Fruit fly (Drosophila melanogaster) whole organism, adult: ENCODE measurements around the gene DIP2.

Source experiments
- CG11617 ChIP-seq: fragments of 200-800 bp; sonication (Bioruptor generic); optimal IDR thresholded peaks from 2 replicates; lab custom pipeline; 2017; ENCODE audit warnings: mild to moderate bottlenecking, missing biosample characterization, missing genetic modification reagents, missing genetic modification characterization
- CG12768 ChIP-seq: fragments of 200-800 bp; sonication (Bioruptor generic); optimal IDR thresholded peaks from 2 replicates; lab custom pipeline; 2017; ENCODE audit warnings: missing biosample characterization, missing genetic modification characterization, mild to moderate bottlenecking, moderate library complexity, missing genetic modification reagents
- CG14711 ChIP-seq: fragments of 200-800 bp; sonication (Bioruptor generic); optimal IDR thresholded peaks from 2 replicates; lab custom pipeline; 2018; ENCODE audit warnings: missing biosample characterization, mild to moderate bottlenecking, missing genetic modification characterization, moderate library complexity
- CG1620 ChIP-seq: fragments of 200-800 bp; sonication (Bioruptor generic); optimal IDR thresholded peaks from 2 replicates; lab custom pipeline; 2016; ENCODE audit warnings: missing biosample characterization, missing genetic modification characterization
- CG33017 ChIP-seq: fragments of 200-800 bp; sonication (Bioruptor generic); optimal IDR thresholded peaks from 2 replicates; lab custom pipeline; 2018; ENCODE audit warnings: missing biosample characterization, mild to moderate bottlenecking, missing genetic modification characterization, moderate library complexity
- CG5204 ChIP-seq: fragments of 200-800 bp; sonication (Bioruptor generic); optimal IDR thresholded peaks from 2 replicates; lab custom pipeline; 2016; ENCODE audit warnings: missing biosample characterization, missing genetic modification characterization
- CG7045 ChIP-seq: fragments of 200-800 bp; sonication (Bioruptor generic); optimal IDR thresholded peaks from 2 replicates; lab custom pipeline; 2017; ENCODE audit warnings: missing biosample characterization, mild to moderate bottlenecking, missing genetic modification characterization
- CG7101 ChIP-seq: fragments of 200-800 bp; sonication (Bioruptor generic); optimal IDR thresholded peaks from 2 replicates; lab custom pipeline; 2018; ENCODE audit warnings: missing biosample characterization, mild to moderate bottlenecking, missing genetic modification characterization, moderate library complexity
- Clk ChIP-seq: fragments of 200-800 bp; sonication (Bioruptor generic); optimal IDR thresholded peaks from 2 replicates; lab custom pipeline; 2017; ENCODE audit warnings: missing biosample characterization, missing genetic modification characterization
- Crg-1 ChIP-seq: fragments of 200-800 bp; sonication (Bioruptor generic); optimal IDR thresholded peaks from 2 replicates; lab custom pipeline; 2016; ENCODE audit warnings: missing biosample characterization, missing genetic modification characterization
- Hr96 ChIP-seq: fragments of 200-800 bp; sonication (Bioruptor generic); optimal IDR thresholded peaks from 2 replicates; lab custom pipeline; 2016; ENCODE audit warnings: missing biosample characterization, missing genetic modification characterization
- Mnt ChIP-seq: fragments of 200-800 bp; sonication (Bioruptor generic); optimal IDR thresholded peaks from 2 replicates; lab custom pipeline; 2016; ENCODE audit warnings: missing biosample characterization, mild to moderate bottlenecking, missing genetic modification characterization
- bab1 ChIP-seq: fragments of 200-800 bp; sonication (Bioruptor generic); optimal IDR thresholded peaks from 3 replicates; lab custom pipeline; 2019; ENCODE audit warnings: missing biosample characterization, mild to moderate bottlenecking, missing genetic modification characterization, moderate library complexity
- cic ChIP-seq: fragments of 200-800 bp; sonication (Bioruptor generic); optimal IDR thresholded peaks from 2 replicates; lab custom pipeline; 2017; ENCODE audit warnings: missing biosample characterization, mild to moderate bottlenecking, missing genetic modification characterization, moderate library complexity
- cnc ChIP-seq, 2 experiments: fragments of >200 bp; optimal IDR thresholded peaks; 2 replicates each; lab custom pipeline; 2017
- kay ChIP-seq: fragments of 200-800 bp; sonication (Bioruptor generic); peaks from one replicate; lab custom pipeline; 2016; ENCODE audit warnings: missing biosample characterization, missing genetic modification characterization, borderline replicate concordance
- ovo ChIP-seq: fragments of 200-800 bp; sonication (Bioruptor generic); optimal IDR thresholded peaks from 2 replicates; lab custom pipeline; 2016; ENCODE audit warnings: missing biosample characterization, missing genetic modification characterization
- pad ChIP-seq: fragments of 200-800 bp; sonication (Bioruptor generic); optimal IDR thresholded peaks from 3 replicates; lab custom pipeline; 2017; ENCODE audit warnings: missing biosample characterization, missing genetic modification characterization, mild to moderate bottlenecking, moderate library complexity, missing genetic modification reagents
- tj ChIP-seq: fragments of 200-800 bp; sonication (Bioruptor generic); optimal IDR thresholded peaks from 3 replicates; lab custom pipeline; 2017; ENCODE audit warnings: missing biosample characterization, mild to moderate bottlenecking, missing genetic modification characterization, moderate library complexity
- toe ChIP-seq: fragments of 200-800 bp; sonication (Bioruptor generic); optimal IDR thresholded peaks from 2 replicates; lab custom pipeline; 2016; ENCODE audit warnings: missing biosample characterization, missing genetic modification characterization

The DIP2 gene

DNA sequence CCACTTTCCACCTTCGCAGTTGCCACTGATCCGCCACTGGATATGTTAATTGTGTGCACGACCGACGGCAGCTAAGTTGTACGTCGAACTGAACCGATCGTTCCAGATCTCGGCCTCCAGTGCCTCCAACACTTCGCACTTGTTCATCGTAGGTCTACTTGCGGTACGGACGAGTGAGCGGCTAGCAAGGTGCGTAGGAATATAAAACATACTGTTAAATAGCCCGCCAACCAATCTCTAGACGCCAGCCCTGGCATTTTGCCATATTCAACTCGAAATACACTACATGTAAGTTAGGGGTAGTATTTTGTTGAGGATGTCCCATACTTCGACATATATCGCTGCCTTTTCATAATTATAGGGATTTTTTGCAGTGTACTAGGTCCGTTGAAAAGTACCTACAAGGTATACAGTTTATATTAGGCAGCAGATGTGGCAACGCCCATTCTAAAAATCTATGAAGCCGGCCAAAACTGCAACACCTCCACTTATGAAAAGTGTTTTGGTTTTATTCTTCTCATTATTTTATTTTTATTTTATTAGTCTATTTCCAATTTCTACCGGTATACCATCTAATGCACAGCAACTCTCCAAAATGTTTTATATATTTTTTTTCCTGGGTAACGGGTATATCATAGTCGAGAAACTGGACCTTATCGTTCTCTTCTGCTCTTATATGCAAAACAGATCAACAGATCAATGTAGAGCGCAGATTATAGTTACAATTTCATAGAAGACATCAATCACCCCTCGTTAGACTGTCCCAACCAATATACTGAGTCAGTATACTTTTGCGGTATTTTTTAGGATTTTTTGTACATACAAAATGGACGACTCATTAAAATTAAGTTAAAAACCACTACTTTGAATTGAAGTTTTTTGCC lies 34.5 kb downstream of the DIP2 start, which contains the start of the genes pyx and CG33229:
Gene pyx, minus strand, starts transcription at position 51 of the 884 bp plus-strand sequence.
Gene CG33229, plus strand, starts transcription at position 834 of the 884 bp plus-strand sequence.
- TF ChIP-seq CG11617 (GFP tag; lab: Kevin White, UChicago) = peak; percentile 79
- peak; percentile 64 for TF ChIP-seq pad (GFP tag; lab: Kevin White, UChicago)
- TF ChIP-seq bab1 (GFP tag; lab: Kevin White, UChicago) = peak; percentile 72
- peak; percentile 73 for TF ChIP-seq Crg-1 (GFP tag; lab: Kevin White, UChicago)
- peak; percentile 58 for TF ChIP-seq tj (GFP tag; lab: Kevin White, UChicago)
- peak; percentile 18 for TF ChIP-seq CG14711 (tag; lab: Kevin White, UChicago)
- no peak for TF ChIP-seq kay (GFP tag; lab: Kevin White, UChicago)
- TF ChIP-seq cic = no peak
- peak; percentile 80 for TF ChIP-seq CG7045 (GFP tag; lab: Kevin White, UChicago)
- peak; percentile 52 for TF ChIP-seq Mnt (GFP tag; lab: Kevin White, UChicago)
- TF ChIP-seq CG12768 = peak; percentile 86
- TF ChIP-seq cnc (optimal IDR thresholded peaks at IDR 0.05; lab: Kevin White, UChicago) = no peak
- TF ChIP-seq Hr96 = peak; percentile 84
- peak; percentile 63 for TF ChIP-seq CG33017 (tag; lab: Kevin White, UChicago)
- peak; percentile 79 for TF ChIP-seq ovo (GFP tag; lab: Kevin White, UChicago)
- TF ChIP-seq CG1620 (GFP tag; lab: Kevin White, UChicago) = peak; percentile 75
- TF ChIP-seq CG5204 (GFP tag; lab: Kevin White, UChicago) = no peak
- peak; percentile 91 for TF ChIP-seq toe (GFP tag; lab: Kevin White, UChicago)
- peak; percentile 74 for TF ChIP-seq CG7101
- peak; percentile 40 for TF ChIP-seq Clk (GFP tag; lab: Kevin White, UChicago)

DNA sequence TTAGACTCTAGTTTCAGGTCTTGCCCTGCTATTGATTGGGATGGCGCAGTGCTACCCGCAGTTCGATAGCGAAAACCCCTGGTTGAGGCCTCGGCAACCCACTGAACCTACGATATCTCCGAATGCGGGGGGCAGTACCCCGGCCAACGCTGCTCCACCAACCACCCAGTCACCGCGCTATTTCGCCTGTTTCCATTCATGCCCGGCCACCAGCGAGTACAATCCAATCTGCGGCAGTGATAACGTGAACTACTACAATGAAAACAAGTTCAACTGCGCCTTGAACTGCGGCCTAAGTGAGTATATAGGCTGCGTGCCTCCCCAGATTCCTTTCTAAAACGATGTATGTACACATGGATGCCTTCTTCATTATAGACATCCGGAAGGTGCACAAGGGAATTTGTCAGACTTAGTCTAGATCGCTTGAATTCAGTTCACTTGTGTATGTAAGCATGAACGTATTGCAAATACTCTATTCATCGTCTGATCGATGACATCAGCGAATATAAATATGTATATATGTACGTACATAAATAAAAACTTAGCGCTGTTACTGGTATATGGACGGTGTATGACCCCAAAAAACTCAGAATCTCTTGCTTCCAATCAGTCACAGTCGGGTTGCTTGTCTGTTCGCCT lies 40.2 kb downstream of the DIP2 start, which contains the start of gene CG13877:
Gene CG13877, plus strand, starts transcription at position 589 of the 639 bp plus-strand sequence.
- no peak for TF ChIP-seq Hr96
- no peak for TF ChIP-seq CG7045 (GFP tag; lab: Kevin White, UChicago)
- TF ChIP-seq cic = peak; percentile 88

DNA sequence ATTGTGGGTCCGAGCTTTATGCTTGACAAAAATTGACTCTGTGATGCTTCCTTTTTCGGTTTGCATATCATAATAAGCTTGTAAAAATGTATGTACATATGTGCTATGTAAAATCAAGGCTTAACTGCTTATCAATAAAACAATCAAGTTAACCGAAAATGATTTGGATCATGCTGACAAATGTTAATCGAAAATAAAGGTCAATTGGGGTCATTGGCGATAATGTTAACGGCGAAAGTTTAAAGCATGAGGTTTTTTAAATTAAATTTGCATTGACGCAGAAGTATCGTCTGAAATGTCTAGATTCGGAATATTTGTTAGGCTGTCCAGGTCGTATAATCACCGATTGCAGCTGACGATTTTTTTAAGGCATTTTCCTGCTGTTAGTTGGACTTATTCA lies 41.4 kb downstream of the DIP2 start, which contains the start of gene Kaz1-ORFB:
Gene Kaz1-ORFB, plus strand, starts transcription at position 301 of the 400 bp plus-strand sequence.
- TF ChIP-seq bab1 (GFP tag; lab: Kevin White, UChicago) (no peak), cnc (optimal IDR thresholded peaks at IDR 0.05; lab: Kevin White, UChicago) (no peak), CG14711 (tag; lab: Kevin White, UChicago) (no peak), Clk (GFP tag; lab: Kevin White, UChicago) (no peak), tj (GFP tag; lab: Kevin White, UChicago) (no peak), CG12768 (no peak), CG7101 (no peak), pad (GFP tag; lab: Kevin White, UChicago) (no peak), Hr96 (no peak), CG1620 (GFP tag; lab: Kevin White, UChicago) (no peak), CG33017 (tag; lab: Kevin White, UChicago) (no peak), cic (no peak), CG11617 (GFP tag; lab: Kevin White, UChicago) (no peak), CG7045 (GFP tag; lab: Kevin White, UChicago) (no peak), kay (GFP tag; lab: Kevin White, UChicago) (no peak), CG5204 (GFP tag; lab: Kevin White, UChicago) (no peak), toe (GFP tag; lab: Kevin White, UChicago) (no peak), ovo (GFP tag; lab: Kevin White, UChicago) (no peak), Mnt (GFP tag; lab: Kevin White, UChicago) (no peak)

DNA sequence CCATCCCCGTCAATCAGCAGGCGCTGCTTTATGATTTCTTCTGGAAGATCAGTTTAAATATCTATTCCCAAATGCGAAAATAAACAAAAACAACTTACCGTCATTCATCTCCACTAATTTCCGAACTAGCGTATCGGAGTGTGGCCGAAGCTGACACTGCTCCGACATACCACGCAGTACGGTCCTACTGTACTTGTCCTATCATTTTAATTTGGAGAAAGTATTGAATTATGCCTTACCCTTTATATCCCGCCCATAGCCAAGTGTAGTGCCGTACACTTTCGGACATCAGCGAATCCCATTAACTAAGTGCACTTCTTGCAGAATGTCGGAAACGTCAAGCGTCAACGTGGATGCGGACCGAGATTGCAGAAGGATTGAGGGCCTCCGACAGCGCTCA lies 45.2 kb downstream of the DIP2 start, which contains the start of the genes thoc7 and Dis3l2:
Gene thoc7, minus strand, starts transcription at position 168 of the 400 bp plus-strand sequence.
Gene Dis3l2, plus strand, starts transcription at position 190 of the 400 bp plus-strand sequence.
- TF ChIP-seq Mnt (GFP tag; lab: Kevin White, UChicago) (peak; percentile 3), bab1 (GFP tag; lab: Kevin White, UChicago) (no peak)

DNA sequence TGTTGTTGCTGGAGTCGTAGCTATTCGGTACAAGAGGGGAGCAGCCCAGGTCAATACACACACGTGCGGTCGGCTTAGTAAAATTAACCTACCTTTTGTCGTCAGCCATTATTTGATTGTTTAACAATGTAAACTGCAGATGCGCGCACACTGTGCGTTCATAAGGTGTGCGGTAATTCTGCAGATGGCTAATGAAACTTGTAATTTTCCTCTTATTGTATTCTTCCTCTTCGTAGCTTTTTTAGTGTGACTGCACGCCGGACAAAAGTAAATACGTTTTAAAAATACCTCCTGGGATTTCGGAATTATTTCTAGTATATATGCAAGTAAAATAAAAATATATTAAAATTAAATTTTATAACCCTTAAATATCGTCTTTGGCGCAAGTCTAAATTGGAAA lies 46.6 kb downstream of the DIP2 start, which contains the start of gene Prp4k:
Gene Prp4k, minus strand, starts transcription at position 258 of the 400 bp plus-strand sequence.
- peak; percentile 82 for TF ChIP-seq Mnt (GFP tag; lab: Kevin White, UChicago)
- TF ChIP-seq CG5204 (GFP tag; lab: Kevin White, UChicago) = no peak
- no peak for TF ChIP-seq tj (GFP tag; lab: Kevin White, UChicago)
- peak; percentile 36 for TF ChIP-seq bab1 (GFP tag; lab: Kevin White, UChicago)
- TF ChIP-seq CG14711 (tag; lab: Kevin White, UChicago) = no peak
